Fruit fly (Drosophila melanogaster): ENCODE results near the gene Acp95EF.

Gene Acp95EF

DNA sequence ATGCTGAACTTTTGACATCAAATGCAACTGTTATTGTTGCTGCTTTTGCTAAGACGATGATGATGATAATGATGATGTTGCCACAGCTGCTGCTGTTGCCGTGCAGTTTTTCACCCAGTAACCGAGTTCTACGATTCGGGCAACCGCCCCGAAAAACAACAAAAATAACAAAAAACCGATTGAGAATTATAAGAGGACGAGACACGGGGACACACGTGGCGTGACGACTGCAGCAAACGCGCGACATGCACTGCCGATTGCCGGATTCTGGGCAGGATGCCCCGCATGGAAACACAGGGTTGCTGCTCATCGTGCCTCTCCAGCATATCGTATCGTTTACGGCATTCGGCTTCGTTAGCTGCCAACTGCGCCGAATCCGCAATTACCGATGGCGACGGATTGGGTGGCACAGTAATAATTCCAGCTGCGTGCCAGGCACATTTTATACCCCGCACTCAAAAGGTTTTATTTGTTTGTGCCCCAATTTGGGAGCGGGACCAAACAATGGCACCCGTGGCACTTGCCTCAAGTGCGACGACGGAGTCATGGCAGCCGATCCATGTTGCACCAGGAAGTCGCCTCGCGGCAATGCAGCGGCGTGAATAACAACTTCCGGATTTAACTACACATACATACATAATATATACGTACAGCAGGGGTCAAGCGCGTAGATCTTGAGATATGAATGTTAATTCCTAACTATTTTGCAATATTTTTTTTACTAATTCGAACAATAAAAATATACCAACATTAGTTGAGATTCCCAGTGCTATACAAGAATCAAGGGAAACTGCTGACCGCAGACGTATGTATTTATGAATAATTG, 35.0 kb downstream of the Acp95EF start:
- TF ChIP-seq pum (GFP tag; optimal IDR thresholded peaks at IDR 0.05) = no peak
- 0 out of 2 replicates have a peak, but pooled peaks have one; percentile 42 for TF ChIP-seq chm (GFP tag; IDR thresholded peaks at IDR 0.05)
- 0 out of 2 replicates have a peak, but pooled peaks have one; percentile 9 for TF ChIP-seq vvl (GFP tag; IDR thresholded peaks at IDR 0.05)
- TF ChIP-seq CG4282 (GFP tag; optimal IDR thresholded peaks at IDR 0.05) = no peak
- TF ChIP-seq CG8359 (GFP tag; optimal IDR thresholded peaks at IDR 0.05; ENCODE audit: borderline replicate concordance) = no peak
- TF ChIP-seq CG1529 (GFP tag; optimal IDR thresholded peaks at IDR 0.05) = no peak
- 0 out of 2 replicates have a peak, but pooled peaks have one; percentile 35 for TF ChIP-seq rib (GFP tag; IDR thresholded peaks at IDR 0.05)
- no peak for TF ChIP-seq Hr3 (GFP tag; optimal IDR thresholded peaks at IDR 0.05)
- peak; percentile 87 for TF ChIP-seq sens (GFP tag)
- TF ChIP-seq bigmax (GFP tag; optimal IDR thresholded peaks at IDR 0.05) = no peak
- no peak for TF ChIP-seq CG13296 (GFP tag; optimal IDR thresholded peaks at IDR 0.05)
- TF ChIP-seq CG12104 (GFP tag; optimal IDR thresholded peaks at IDR 0.05) = no peak
- TF ChIP-seq Aef1 (GFP tag; IDR thresholded peaks at IDR 0.05) = no peak
- no peak for TF ChIP-seq CG13624 (GFP tag; optimal IDR thresholded peaks at IDR 0.05)
- no peak for TF ChIP-seq CG7357 (GFP tag; IDR thresholded peaks at IDR 0.05)
- no peak for TF ChIP-seq CG1792 (GFP tag; optimal IDR thresholded peaks at IDR 0.05)
- TF ChIP-seq dysf (GFP tag; IDR thresholded peaks at IDR 0.05) = 0 out of 3 replicates have a peak, but pooled peaks have one; percentile 14
- no peak for TF ChIP-seq CG17829 (tag; optimal IDR thresholded peaks at IDR 0.05)
- 0 out of 2 replicates have a peak, but pooled peaks have one; percentile 8 for TF ChIP-seq Rfx (GFP tag; IDR thresholded peaks at IDR 0.05)
- TF ChIP-seq CG18262 (tag; optimal IDR thresholded peaks at IDR 0.05) = peak; percentile 22
- TF ChIP-seq Dip3 (GFP tag; optimal IDR thresholded peaks at IDR 0.05) = no peak
- peak; percentile 1 for TF ChIP-seq pzg (GFP tag; optimal IDR thresholded peaks at IDR 0.05)
- peak; percentile 51 for TF ChIP-seq CG2116 (GFP tag; optimal IDR thresholded peaks at IDR 0.05)
- peak; percentile 40 for TF ChIP-seq CG13894 (tag; optimal IDR thresholded peaks at IDR 0.05)
- no peak for TF ChIP-seq Kr (GFP tag; optimal IDR thresholded peaks at IDR 0.05)
- peak; percentile 17; the same call in 1 of the 2 replicates for TF ChIP-seq Drgx (GFP tag; IDR thresholded peaks at IDR 0.05)
- no peak for TF ChIP-seq HmgZ (tag; optimal IDR thresholded peaks at IDR 0.05)
- TF ChIP-seq CG4730 (GFP tag; IDR thresholded peaks at IDR 0.05) = no peak
- TF ChIP-seq Nf-YC (tag; optimal IDR thresholded peaks at IDR 0.05) = no peak
- TF ChIP-seq bcd (GFP tag; optimal IDR thresholded peaks at IDR 0.05) = peak; percentile 14
- TF ChIP-seq ci (GFP tag; IDR thresholded peaks at IDR 0.05) = 0 out of 3 replicates have a peak, but pooled peaks have one; percentile 11
- TF ChIP-seq kni (GFP tag; optimal IDR thresholded peaks at IDR 0.05) = peak; percentile 2
- peak; percentile 37 for TF ChIP-seq Ets65A (GFP tag)
- no peak for TF ChIP-seq prd (optimal IDR thresholded peaks at IDR 0.05)
- 0 out of 3 replicates have a peak, but pooled peaks have one; percentile 28 for TF ChIP-seq prd (GFP tag; IDR thresholded peaks at IDR 0.05)
- TF ChIP-seq CG6254 (GFP tag; optimal IDR thresholded peaks at IDR 0.05) = no peak
- no peak for TF ChIP-seq CG3065 (GFP tag; optimal IDR thresholded peaks at IDR 0.05)
- TF ChIP-seq CG2120 (GFP tag; optimal IDR thresholded peaks at IDR 0.05) = no peak
- no peak for TF ChIP-seq Ets97D (GFP tag; optimal IDR thresholded peaks at IDR 0.05)
- TF ChIP-seq CoRest (tag; optimal IDR thresholded peaks at IDR 0.05) = no peak
- no peak for TF ChIP-seq kay (GFP tag; optimal IDR thresholded peaks at IDR 0.05)
- peak; percentile 22; the same call in 1 of the 2 replicates for TF ChIP-seq Xrp1 (GFP tag; IDR thresholded peaks at IDR 0.05)
- no peak for TF ChIP-seq CG9609 (GFP tag; optimal IDR thresholded peaks at IDR 0.05)
- no peak for TF ChIP-seq CG8388 (GFP tag; optimal IDR thresholded peaks at IDR 0.05)
- no peak for TF ChIP-seq CG6813 (GFP tag; optimal IDR thresholded peaks at IDR 0.05)
- TF ChIP-seq en (GFP tag; optimal IDR thresholded peaks at IDR 0.05) = no peak
- TF ChIP-seq ham (GFP tag; IDR thresholded peaks at IDR 0.05) = no peak
- TF ChIP-seq CG8924 (tag; optimal IDR thresholded peaks at IDR 0.05) = no peak
- TF ChIP-seq Hey (tag; optimal IDR thresholded peaks at IDR 0.05) = peak; percentile 28
- peak; percentile 91 for TF ChIP-seq ewg (GFP tag; optimal IDR thresholded peaks at IDR 0.05)

Data from whole organism, embryonic.